Worm (Caenorhabditis elegans) whole organism, late embryonic: ENCODE data around the gene col-81.
A peak's percentile ranks its signal among the peaks of the same experiment; 100 is the strongest.

ENCODE experiments used
- C38D4.7 ChIP-seq: fragments of 200-800 bp; sonication (Bioruptor generic); optimal IDR thresholded peaks from 2 replicates; lab custom pipeline; 2018; ENCODE audit warnings: mild to moderate bottlenecking, missing genetic modification characterization, moderate library complexity, missing compliant biosample characterization
- F13H6.1 ChIP-seq: sonication (generic microtip); optimal IDR thresholded peaks from 2 replicates; lab custom pipeline; 2016; ENCODE audit warnings: missing genetic modification characterization, missing compliant biosample characterization
- T23F11.4 ChIP-seq: fragments of 200-800 bp; sonication (Bioruptor generic); optimal IDR thresholded peaks from 2 replicates; lab custom pipeline; 2018; ENCODE audit warnings: mild to moderate bottlenecking, missing genetic modification characterization, missing compliant biosample characterization
- Y22D7AL.16 ChIP-seq: sonication (generic microtip); optimal IDR thresholded peaks from 2 replicates; lab custom pipeline; 2016; ENCODE audit warnings: missing genetic modification characterization, missing compliant biosample characterization
- ceh-14 ChIP-seq: sonication (generic microtip); optimal IDR thresholded peaks from 2 replicates; lab custom pipeline; 2016; ENCODE audit warnings: missing genotype, missing genetic modification characterization, missing compliant biosample characterization
- ceh-18 ChIP-seq: sonication (generic microtip); optimal IDR thresholded peaks from 2 replicates; lab custom pipeline; 2016; ENCODE audit warnings: missing genetic modification characterization, missing compliant biosample characterization
- ceh-24 ChIP-seq: sonication (generic microtip); optimal IDR thresholded peaks from 2 replicates; lab custom pipeline; 2016; ENCODE audit warnings: mild to moderate bottlenecking, missing genetic modification characterization, missing compliant biosample characterization
- ceh-30 ChIP-seq: fragments of 150-350 bp; optimal IDR thresholded peaks from 2 replicates; lab custom pipeline; 2014; ENCODE audit warnings: missing biosample characterization, missing genetic modification characterization
- ceh-31 ChIP-seq: sonication (generic microtip); optimal IDR thresholded peaks from 2 replicates; lab custom pipeline; 2016; ENCODE audit warnings: missing genetic modification characterization, missing compliant biosample characterization
- ceh-34 ChIP-seq: sonication (generic microtip); optimal IDR thresholded peaks from 2 replicates; lab custom pipeline; 2016; ENCODE audit warnings: mild to moderate bottlenecking, missing genetic modification characterization, missing compliant biosample characterization
- ceh-48 ChIP-seq: sonication (generic microtip); optimal IDR thresholded peaks from 2 replicates; lab custom pipeline; 2016; ENCODE audit warnings: missing genetic modification characterization, inconsistent platforms, missing compliant biosample characterization
- ceh-6 ChIP-seq: fragments of 200-800 bp; sonication (Bioruptor generic); optimal IDR thresholded peaks from 2 replicates; lab custom pipeline; 2018; ENCODE audit warnings: mild to moderate bottlenecking, missing genetic modification characterization, missing compliant biosample characterization
- ceh-9 ChIP-seq: sonication (generic microtip); optimal IDR thresholded peaks from 2 replicates; lab custom pipeline; 2016; ENCODE audit warnings: mild to moderate bottlenecking, missing genetic modification characterization, inconsistent platforms, missing compliant biosample characterization
- che-1 ChIP-seq: sonication (generic microtip); optimal IDR thresholded peaks from 2 replicates; lab custom pipeline; 2016; ENCODE audit warnings: mild to moderate bottlenecking, missing genetic modification characterization, missing compliant biosample characterization
- dve-1 ChIP-seq: sonication (generic microtip); optimal IDR thresholded peaks from 2 replicates; lab custom pipeline; 2017; ENCODE audit warnings: antibody characterized with exemption, mild to moderate bottlenecking, missing genetic modification characterization, missing compliant biosample characterization
- ets-4 ChIP-seq: sonication (generic microtip); optimal IDR thresholded peaks from 2 replicates; lab custom pipeline; 2016; ENCODE audit warnings: missing genetic modification characterization, missing compliant biosample characterization
- fkh-10 ChIP-seq: fragments of 150-350 bp; optimal IDR thresholded peaks from 2 replicates; lab custom pipeline; 2014; ENCODE audit warnings: missing biosample characterization, missing genetic modification reagents, missing genetic modification characterization
- hlh-13 ChIP-seq: fragments of 200-800 bp; sonication (Bioruptor generic); optimal IDR thresholded peaks from 2 replicates; lab custom pipeline; 2018; ENCODE audit warnings: mild to moderate bottlenecking, missing genetic modification characterization, missing compliant biosample characterization
- hlh-15 ChIP-seq: sonication (generic microtip); optimal IDR thresholded peaks from 2 replicates; lab custom pipeline; 2016; ENCODE audit warnings: missing genetic modification characterization, missing compliant biosample characterization
- hlh-6 ChIP-seq: sonication (generic microtip); optimal IDR thresholded peaks from 2 replicates; lab custom pipeline; 2016; ENCODE audit warnings: missing genotype, missing genetic modification characterization, missing compliant biosample characterization
- hlh-8 ChIP-seq: sonication (generic microtip); optimal IDR thresholded peaks from 2 replicates; lab custom pipeline; 2016; ENCODE audit warnings: missing genotype, missing genetic modification characterization, missing compliant biosample characterization
- lin-11 ChIP-seq: fragments of 200-800 bp; sonication (Bioruptor generic); optimal IDR thresholded peaks from 2 replicates; lab custom pipeline; 2018; ENCODE audit warnings: mild to moderate bottlenecking, missing genetic modification characterization, missing compliant biosample characterization
- madf-2 ChIP-seq: sonication (generic microtip); optimal IDR thresholded peaks from 2 replicates; lab custom pipeline; 2017; ENCODE audit warnings: missing genetic modification characterization, missing compliant biosample characterization
- mec-3 ChIP-seq: sonication (generic microtip); optimal IDR thresholded peaks from 2 replicates; lab custom pipeline; 2016; ENCODE audit warnings: borderline replicate concordance, missing genetic modification characterization, missing compliant biosample characterization
- pag-3 ChIP-seq: sonication (generic microtip); optimal IDR thresholded peaks from 2 replicates; lab custom pipeline; 2016; ENCODE audit warnings: missing compliant biosample characterization, missing genetic modification characterization, borderline replicate concordance
- pax-1 ChIP-seq: fragments of 150-350 bp; optimal IDR thresholded peaks from 2 replicates; lab custom pipeline; 2014; ENCODE audit warnings: missing biosample characterization, missing genetic modification characterization
- pha-4 ChIP-seq: fragments of 150-350 bp; optimal IDR thresholded peaks from 2 replicates; lab custom pipeline; 2018; ENCODE audit warnings: missing biosample characterization, missing genetic modification reagents, missing genetic modification characterization
- pqm-1 ChIP-seq: sonication (generic microtip); optimal IDR thresholded peaks from 2 replicates; lab custom pipeline; 2016; ENCODE audit warnings: missing genetic modification characterization, missing compliant biosample characterization
- ref-2 ChIP-seq: sonication (generic microtip); optimal IDR thresholded peaks from 2 replicates; lab custom pipeline; 2016; ENCODE audit warnings: missing genetic modification characterization, missing compliant biosample characterization
- sdc-2 ChIP-seq: sonication (generic microtip); optimal IDR thresholded peaks from 2 replicates; lab custom pipeline; 2016; ENCODE audit warnings: missing genotype, missing genetic modification characterization, missing compliant biosample characterization
- sox-4 ChIP-seq: sonication (generic microtip); optimal IDR thresholded peaks from 2 replicates; lab custom pipeline; 2017; ENCODE audit warnings: mild to moderate bottlenecking, missing genetic modification characterization, inconsistent platforms, missing compliant biosample characterization
- tbx-2 ChIP-seq: sonication (generic microtip); optimal IDR thresholded peaks from 2 replicates; lab custom pipeline; 2016; ENCODE audit warnings: missing genetic modification characterization, missing compliant biosample characterization
- tbx-7 ChIP-seq: sonication (generic microtip); optimal IDR thresholded peaks from 2 replicates; lab custom pipeline; 2016; ENCODE audit warnings: missing genotype, missing genetic modification characterization, missing compliant biosample characterization
- ttx-3 ChIP-seq: sonication (generic microtip); optimal IDR thresholded peaks from 2 replicates; lab custom pipeline; 2016; ENCODE audit warnings: missing genetic modification reagents, missing genetic modification characterization, missing compliant biosample characterization
- unc-3 ChIP-seq, 2 experiments: fragments of 200-800 bp in 1 of 2; sonication (Bioruptor generic) in 1 of 2; sonication (generic microtip) in 1 of 2; conservative IDR thresholded peaks in 1 of 2; optimal IDR thresholded peaks in 1 of 2; 2 replicates each; pipeline versions ENCODE4 v1.3.6 to Lab custom; 2016 to 2022; ENCODE audit warnings: missing compliant biosample characterization in 2 of 2, missing genetic modification characterization in 2 of 2, missing genetic modification reagents in 1 of 2
- unc-42 ChIP-seq: sonication (generic microtip); optimal IDR thresholded peaks from 2 replicates; lab custom pipeline; 2016; ENCODE audit warnings: missing genotype, missing genetic modification characterization, missing compliant biosample characterization
- unc-55 ChIP-seq: sonication (generic microtip); optimal IDR thresholded peaks from 2 replicates; lab custom pipeline; 2017; ENCODE audit warnings: missing biosample characterization, missing genetic modification reagents, missing genetic modification characterization
- zip-5 ChIP-seq: sonication (generic microtip); optimal IDR thresholded peaks from 2 replicates; lab custom pipeline; 2016; ENCODE audit warnings: missing genetic modification characterization, missing compliant biosample characterization
- ztf-16 ChIP-seq: sonication (generic microtip); optimal IDR thresholded peaks from 2 replicates; lab custom pipeline; 2017; ENCODE audit warnings: missing genetic modification characterization, missing compliant biosample characterization

Gene col-81

ce11 chrII:11042878-11043331, 29.3 kb upstream of the col-81 start (continued):
- peak; percentile 81 for TF ChIP-seq tbx-2
- peak; percentile 48 for TF ChIP-seq sdc-2 (tag; lab: Kevin White, UChicago)
- peak; percentile 51 for TF ChIP-seq fkh-10 (GFP tag; lab: Kevin White, UChicago)
- TF ChIP-seq Y22D7AL.16 (tag; lab: Kevin White, UChicago) = no peak
- TF ChIP-seq dve-1 (tag; lab: Kevin White, UChicago) = no peak
- peak; percentile 36 for TF ChIP-seq hlh-6
- no peak for TF ChIP-seq madf-2 (tag; lab: Kevin White, UChicago)
- peak; percentile 85 for TF ChIP-seq ceh-34 (tag; lab: Kevin White, UChicago)
- TF ChIP-seq unc-3 (GFP tag; conservative IDR thresholded peaks at IDR 0.05; lab: Robert Waterston, UW) = no peak
- TF ChIP-seq unc-3 (tag; optimal IDR thresholded peaks at IDR 0.05; lab: Kevin White, UChicago) = peak; percentile 15
- no peak for TF ChIP-seq F13H6.1 (tag; lab: Kevin White, UChicago)
- TF ChIP-seq ceh-24 (tag; lab: Kevin White, UChicago) = no peak
- peak; percentile 91 for TF ChIP-seq ref-2 (tag; lab: Kevin White, UChicago)
- TF ChIP-seq tbx-7 (tag; lab: Kevin White, UChicago) = no peak
- no peak for TF ChIP-seq che-1
- TF ChIP-seq sox-4 = no peak
- peak; percentile 86 for TF ChIP-seq ceh-31

- TF ChIP-seq ceh-48 = peak; percentile 40
- TF ChIP-seq unc-55 (GFP tag; lab: Kevin White, UChicago) = peak; percentile 61
- no peak for TF ChIP-seq C38D4.7 (GFP tag; lab: Kevin White, UChicago)
These were observed 28.3 kb upstream of the col-81 start for ce11 chrII:11041846-11042262.

ce11 chrII:11041027-11041426, 27.5 kb upstream of the col-81 start, which contains the start of gene cey-1:
Gene cey-1, minus strand, starts transcription at chrII:11041206.
- TF ChIP-seq ttx-3 (tag; lab: Kevin White, UChicago) (no peak), ceh-18 (tag; lab: Kevin White, UChicago) (no peak), hlh-8 (tag; lab: Kevin White, UChicago) (no peak), zip-5 (tag; lab: Kevin White, UChicago) (no peak), ceh-6 (GFP tag; lab: Kevin White, UChicago) (no peak), pax-1 (tag; lab: Kevin White, UChicago) (no peak), ceh-30 (tag; lab: Kevin White, UChicago) (no peak), F13H6.1 (tag; lab: Kevin White, UChicago) (no peak), madf-2 (tag; lab: Kevin White, UChicago) (no peak), ref-2 (tag; lab: Kevin White, UChicago) (no peak), sox-4 (no peak), ceh-14 (tag; lab: Kevin White, UChicago) (no peak), hlh-13 (GFP tag; lab: Kevin White, UChicago) (no peak), ets-4 (tag; lab: Kevin White, UChicago) (no peak), dve-1 (tag; lab: Kevin White, UChicago) (no peak), ceh-24 (tag; lab: Kevin White, UChicago) (no peak)

ce11 chrII:11040140-11040539, 26.6 kb upstream of the col-81 start:
- no peak for TF ChIP-seq fkh-10 (GFP tag; lab: Kevin White, UChicago)
- TF ChIP-seq ceh-6 (GFP tag; lab: Kevin White, UChicago) = no peak
- TF ChIP-seq hlh-15 = no peak
- no peak for TF ChIP-seq pqm-1 (tag; lab: Kevin White, UChicago)
- TF ChIP-seq ceh-14 (tag; lab: Kevin White, UChicago) = no peak
- no peak for TF ChIP-seq pag-3 (tag; lab: Kevin White, UChicago)
- no peak for TF ChIP-seq ceh-24 (tag; lab: Kevin White, UChicago)
- TF ChIP-seq, all 69 proteins: peak for 0

- TF ChIP-seq ceh-24 (tag; lab: Kevin White, UChicago) (no peak), unc-42 (tag; lab: Kevin White, UChicago) (no peak), pha-4 (no peak), lin-11 (tag; lab: Kevin White, UChicago) (no peak), T23F11.4 (GFP tag; lab: Kevin White, UChicago) (no peak), ceh-30 (tag; lab: Kevin White, UChicago) (no peak), ceh-9 (tag; lab: Kevin White, UChicago) (no peak), mec-3 (tag; lab: Kevin White, UChicago) (no peak), ztf-16 (no peak), fkh-10 (GFP tag; lab: Kevin White, UChicago) (no peak)
These were observed 22.2 kb upstream of the col-81 start, which contains the start of gene srlf-15 for ce11 chrII:11035774-11036173. Gene srlf-15, plus strand, starts transcription at chrII:11036074.
